Worm (Caenorhabditis elegans) whole organism, L4/young adult: ENCODE data around the gene oig-5.

ENCODE experiments used
- dao-5 ChIP-seq: sonication (generic microtip); optimal IDR thresholded peaks from 2 replicates; lab custom pipeline; 2016; ENCODE audit warnings: missing genotype, missing genetic modification characterization, moderate library complexity, missing compliant biosample characterization
- him-1 ChIP-seq: sonication (generic microtip); optimal IDR thresholded peaks from 2 replicates; lab custom pipeline; 2016; ENCODE audit warnings: missing genotype, missing genetic modification reagents, missing genetic modification characterization, missing compliant biosample characterization

DNA sequence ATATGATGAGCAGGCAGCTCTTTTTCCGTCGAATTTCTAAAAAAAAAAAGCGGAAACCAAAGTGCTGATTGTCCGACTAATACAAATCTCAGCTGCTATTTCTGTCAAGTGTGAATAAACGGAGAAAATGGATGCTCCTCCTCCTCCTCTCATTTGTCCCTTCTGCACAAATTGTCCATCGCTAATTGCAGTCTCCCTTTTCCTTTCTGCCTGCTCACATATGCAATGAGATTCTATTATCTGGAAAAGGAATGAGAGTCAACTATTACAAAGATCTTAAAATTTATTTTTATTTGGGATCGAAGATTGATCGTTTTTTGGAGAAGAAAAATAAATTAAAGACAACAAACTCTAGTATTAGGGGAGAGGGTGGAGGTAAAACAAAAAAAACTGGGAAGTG lies 15.3 kb downstream of the oig-5 start:
- peak; percentile 35 for TF ChIP-seq dao-5 (tag; lab: Kevin White, UChicago)
- TF ChIP-seq him-1 (tag; lab: Kevin White, UChicago), result no peak
